Worm (Caenorhabditis elegans) whole organism, L1 larva: Measurements from ENCODE around the gene nhr-213.

Source experiments
- F16B12.6 ChIP-seq: fragments of 150-350 bp; optimal IDR thresholded peaks from 2 replicates; lab custom pipeline; 2014; ENCODE audit warnings: missing biosample characterization, missing genetic modification characterization
- Y116A8C.19 ChIP-seq: sonication (generic microtip); optimal IDR thresholded peaks from 2 replicates; lab custom pipeline; 2016; ENCODE audit warnings: missing compliant biosample characterization, missing genetic modification characterization, borderline replicate concordance
- alr-1 ChIP-seq: fragments of 200-800 bp; sonication (Bioruptor generic); optimal IDR thresholded peaks from 2 replicates; lab custom pipeline; 2018; ENCODE audit warnings: borderline replicate concordance, mild to moderate bottlenecking, missing genetic modification characterization, missing compliant biosample characterization
- aly-2 ChIP-seq: fragments of 150-350 bp; optimal IDR thresholded peaks from 2 replicates; lab custom pipeline; 2014; ENCODE audit warnings: missing biosample characterization, missing genetic modification characterization
- blmp-1 ChIP-seq: fragments of 150-350 bp; optimal IDR thresholded peaks from 2 replicates; lab custom pipeline; 2014; ENCODE audit warnings: missing biosample characterization, missing genetic modification characterization
- ceh-63 ChIP-seq: fragments of 200-800 bp; sonication (Bioruptor generic); optimal IDR thresholded peaks from 2 replicates; lab custom pipeline; 2018; ENCODE audit warnings: mild to moderate bottlenecking, missing genetic modification characterization, missing compliant biosample characterization
- ceh-82 ChIP-seq, 3 experiments: fragments of 150-350 bp in 1 of 3; sonication (generic microtip) in 2 of 3; optimal IDR thresholded peaks; 2 replicates each; lab custom pipeline; 2014 to 2017; ENCODE audit warnings: missing biosample characterization in 3 of 3, missing genetic modification characterization in 3 of 3
- ceh-88 ChIP-seq: fragments of 200-800 bp; sonication (Bioruptor generic); IDR thresholded peaks from 2 replicates; pipeline ENCODE4 v1.3.6; 2022; ENCODE audit warnings: missing genetic modification characterization, missing compliant biosample characterization
- ceh-90 ChIP-seq: sonication (generic microtip); optimal IDR thresholded peaks from 2 replicates; lab custom pipeline; 2016; ENCODE audit warnings: missing genetic modification characterization, missing compliant biosample characterization
- ces-1 ChIP-seq: fragments of 150-350 bp; optimal IDR thresholded peaks from 2 replicates; lab custom pipeline; 2014; ENCODE audit warnings: missing biosample characterization, missing genetic modification reagents, missing genetic modification characterization
- dpl-1 ChIP-seq, 3 experiments: fragments of 150-350 bp in 2 of 3; sonication (generic microtip) in 1 of 3; optimal IDR thresholded peaks; 2 replicates each; lab custom pipeline; 2014 to 2017; ENCODE audit warnings: missing biosample characterization in 3 of 3, missing genetic modification characterization in 3 of 3, missing genetic modification reagents in 3 of 3
- dsc-1 ChIP-seq: sonication (generic microtip); optimal IDR thresholded peaks from 2 replicates; lab custom pipeline; 2016; ENCODE audit warnings: mild to moderate bottlenecking, missing genetic modification characterization, missing compliant biosample characterization
- efl-1 ChIP-seq, 4 experiments: fragments of 150-350 bp; optimal IDR thresholded peaks in 3 of 4; peaks in 1 of 4; 1 replicate in 1 of 4; 2 replicates in 3 of 4; lab custom pipeline; 2014; ENCODE audit warnings: missing biosample characterization in 2 of 4, missing genetic modification characterization in 2 of 4, missing genetic modification reagents in 2 of 4
- efl-3 ChIP-seq: fragments of 200-800 bp; sonication (Bioruptor generic); optimal IDR thresholded peaks from 2 replicates; lab custom pipeline; 2018; ENCODE audit warnings: mild to moderate bottlenecking, missing genetic modification characterization, missing compliant biosample characterization
- egl-27 ChIP-seq, 2 experiments: fragments of 150-350 bp in 1 of 2; sonication (generic microtip); optimal IDR thresholded peaks; 3 replicates each; lab custom pipeline; 2017 to 2018; ENCODE audit warnings: missing biosample characterization in 2 of 2, missing genetic modification characterization in 2 of 2, missing genetic modification reagents in 2 of 2
- elt-3 ChIP-seq, 6 experiments: fragments of 150-350 bp in 1 of 6; sonication (generic microtip); optimal IDR thresholded peaks; 2 replicates each; lab custom pipeline; 2017 to 2018; ENCODE audit warnings: missing biosample characterization in 6 of 6, missing genetic modification characterization in 6 of 6, inconsistent platforms in 1 of 6
- fkh-4 ChIP-seq: sonication (generic microtip); optimal IDR thresholded peaks from 2 replicates; lab custom pipeline; 2016; ENCODE audit warnings: missing compliant biosample characterization, missing genetic modification characterization, borderline replicate concordance
- fkh-8 ChIP-seq: sonication (generic microtip); optimal IDR thresholded peaks from 2 replicates; lab custom pipeline; 2016; ENCODE audit warnings: mild to moderate bottlenecking, missing genetic modification characterization, missing compliant biosample characterization
- grh-1 ChIP-seq: fragments of 200-800 bp; sonication (Bioruptor generic); IDR thresholded peaks from 2 replicates; pipeline ENCODE4 v1.3.6; 2022; ENCODE audit warnings: missing genetic modification reagents, missing genetic modification characterization, missing compliant biosample characterization
- hlh-17 ChIP-seq: fragments of 200-800 bp; sonication (Bioruptor generic); optimal IDR thresholded peaks from 2 replicates; lab custom pipeline; 2018; ENCODE audit warnings: missing genetic modification characterization, mild to moderate bottlenecking, missing compliant biosample characterization, moderate library complexity, borderline replicate concordance
- hlh-4 ChIP-seq: sonication (generic microtip); optimal IDR thresholded peaks from 2 replicates; lab custom pipeline; 2016; ENCODE audit warnings: mild to moderate bottlenecking, missing genetic modification characterization, missing compliant biosample characterization
- hpl-2 ChIP-seq: fragments of 150-350 bp; optimal IDR thresholded peaks from 2 replicates; lab custom pipeline; 2014; ENCODE audit warnings: missing biosample characterization, missing genetic modification reagents, missing genetic modification characterization
- irx-1 ChIP-seq: sonication (generic microtip); optimal IDR thresholded peaks from 2 replicates; lab custom pipeline; 2016; ENCODE audit warnings: missing genetic modification characterization, missing compliant biosample characterization
- jun-1 ChIP-seq: fragments of 150-350 bp; optimal IDR thresholded peaks from 2 replicates; lab custom pipeline; 2014; ENCODE audit warnings: missing biosample characterization, missing genetic modification reagents, missing genetic modification characterization
- lin-15B ChIP-seq: fragments of 150-350 bp; sonication (generic microtip); optimal IDR thresholded peaks from 3 replicates; lab custom pipeline; 2014; ENCODE audit warnings: missing biosample characterization, missing genetic modification characterization
- lin-35 ChIP-seq, 2 experiments: fragments of 150-350 bp; optimal IDR thresholded peaks; 2 replicates each; lab custom pipeline; 2014; ENCODE audit warnings: missing biosample characterization in 2 of 2, missing genetic modification characterization in 2 of 2, missing genetic modification reagents in 2 of 2
- lir-3 ChIP-seq: sonication (generic microtip); optimal IDR thresholded peaks from 2 replicates; lab custom pipeline; 2016; ENCODE audit warnings: mild to moderate bottlenecking, missing genetic modification characterization, moderate library complexity, missing compliant biosample characterization; ENCODE audit not compliant: poor library complexity
- lsy-2 ChIP-seq, 2 experiments: fragments of 150-350 bp; optimal IDR thresholded peaks; 2 replicates each; lab custom pipeline; 2014; ENCODE audit warnings: missing biosample characterization in 2 of 2, missing genetic modification characterization in 2 of 2
- mab-9 ChIP-seq: fragments of 200-800 bp; sonication (Bioruptor generic); IDR thresholded peaks from 2 replicates; pipeline ENCODE4 v1.3.6; 2022; ENCODE audit warnings: missing genetic modification reagents, missing genetic modification characterization, missing compliant biosample characterization
- mdl-1 ChIP-seq, 2 experiments: fragments of 150-350 bp; optimal IDR thresholded peaks; 2 replicates each; lab custom pipeline; 2014 to 2017; ENCODE audit warnings: missing biosample characterization in 2 of 2, missing genetic modification characterization in 2 of 2, inconsistent platforms in 1 of 2
- mep-1 ChIP-seq: fragments of 150-350 bp; optimal IDR thresholded peaks from 2 replicates; lab custom pipeline; 2014; ENCODE audit warnings: missing biosample characterization, missing genetic modification characterization
- nhr-12 ChIP-seq: sonication (generic microtip); optimal IDR thresholded peaks from 2 replicates; lab custom pipeline; 2017; ENCODE audit warnings: missing biosample characterization, missing genetic modification characterization
- nhr-20 ChIP-seq: sonication (generic microtip); optimal IDR thresholded peaks from 2 replicates; lab custom pipeline; 2016; ENCODE audit warnings: mild to moderate bottlenecking, missing genetic modification characterization, missing compliant biosample characterization
- nhr-47 ChIP-seq: sonication (generic microtip); optimal IDR thresholded peaks from 2 replicates; lab custom pipeline; 2016; ENCODE audit warnings: mild to moderate bottlenecking, missing genetic modification characterization, moderate library complexity, missing compliant biosample characterization
- nhr-76 ChIP-seq: sonication (generic microtip); optimal IDR thresholded peaks from 2 replicates; lab custom pipeline; 2017; ENCODE audit warnings: missing biosample characterization, missing genetic modification characterization
- nhr-84 ChIP-seq: sonication (generic microtip); optimal IDR thresholded peaks from 2 replicates; lab custom pipeline; 2017; ENCODE audit warnings: missing biosample characterization, missing genetic modification characterization
- nhr-85 ChIP-seq: sonication (generic microtip); peaks from one replicate; lab custom pipeline; 2016; ENCODE audit warnings: missing genetic modification characterization, inconsistent platforms, missing compliant biosample characterization
- pqm-1 ChIP-seq: sonication (generic microtip); optimal IDR thresholded peaks from 3 replicates; lab custom pipeline; 2017; ENCODE audit warnings: missing biosample characterization, missing genetic modification characterization
- skn-1 ChIP-seq: fragments of 150-350 bp; optimal IDR thresholded peaks from 2 replicates; lab custom pipeline; 2014; ENCODE audit warnings: missing biosample characterization, missing genetic modification characterization
- snpc-4 ChIP-seq: fragments of 150-350 bp; optimal IDR thresholded peaks from 2 replicates; lab custom pipeline; 2014; ENCODE audit warnings: missing biosample characterization, missing genetic modification characterization
- sox-4 ChIP-seq: sonication (generic microtip); optimal IDR thresholded peaks from 2 replicates; lab custom pipeline; 2016; ENCODE audit warnings: missing genetic modification characterization, missing compliant biosample characterization
- sup-37 ChIP-seq: fragments of 200-800 bp; sonication (Bioruptor generic); optimal IDR thresholded peaks from 2 replicates; lab custom pipeline; 2018; ENCODE audit warnings: mild to moderate bottlenecking, missing genetic modification characterization, missing compliant biosample characterization
- swsn-7 ChIP-seq: sonication (generic microtip); optimal IDR thresholded peaks from 2 replicates; lab custom pipeline; 2016; ENCODE audit warnings: missing genetic modification characterization, missing compliant biosample characterization
- tbx-2 ChIP-seq: sonication (generic microtip); optimal IDR thresholded peaks from 2 replicates; lab custom pipeline; 2016; ENCODE audit warnings: missing genetic modification characterization, missing compliant biosample characterization
- tlp-1 ChIP-seq: fragments of 150-350 bp; optimal IDR thresholded peaks from 2 replicates; lab custom pipeline; 2014; ENCODE audit warnings: missing biosample characterization, missing genetic modification characterization
- unc-30 ChIP-seq: sonication (generic microtip); optimal IDR thresholded peaks from 2 replicates; lab custom pipeline; 2017; ENCODE audit warnings: missing biosample characterization, missing genetic modification characterization
- unc-62 ChIP-seq: fragments of 150-350 bp; optimal IDR thresholded peaks from 2 replicates; lab custom pipeline; 2014; ENCODE audit warnings: missing biosample characterization, missing genetic modification reagents, missing genetic modification characterization
- unc-86 ChIP-seq: sonication (generic microtip); optimal IDR thresholded peaks from 2 replicates; lab custom pipeline; 2016; ENCODE audit warnings: missing genetic modification characterization, missing compliant biosample characterization
- unc-98 ChIP-seq: fragments of 200-800 bp; sonication (Bioruptor generic); IDR thresholded peaks from 2 replicates; pipeline ENCODE4 v1.3.6; 2022; ENCODE audit warnings: missing genetic modification characterization, missing compliant biosample characterization
- vab-15 ChIP-seq: sonication (generic microtip); optimal IDR thresholded peaks from 2 replicates; lab custom pipeline; 2017; ENCODE audit warnings: missing genotype, mild to moderate bottlenecking, missing genetic modification characterization, missing compliant biosample characterization
- xbp-1 ChIP-seq: sonication (generic microtip); optimal IDR thresholded peaks from 2 replicates; lab custom pipeline; 2016; ENCODE audit warnings: missing genetic modification characterization, missing compliant biosample characterization
- ztf-11 ChIP-seq, 2 experiments: sonication (generic microtip); optimal IDR thresholded peaks; 2 replicates each; lab custom pipeline; 2016 to 2017; ENCODE audit warnings: missing genetic modification characterization in 2 of 2, missing biosample characterization in 1 of 2, missing compliant biosample characterization in 1 of 2
- ztf-4 ChIP-seq: fragments of 150-350 bp; optimal IDR thresholded peaks from 2 replicates; lab custom pipeline; 2014; ENCODE audit warnings: missing biosample characterization, missing genetic modification characterization

Gene nhr-213

ce11 chrV:15880705-15881104, 15.9 kb downstream of the nhr-213 start (continued):
- TF ChIP-seq unc-98 (GFP tag; lab: Robert Waterston, UW) = no peak
- no peak for TF ChIP-seq sox-4 (tag; lab: Kevin White, UChicago)
- TF ChIP-seq ceh-88 = no peak
- peak in 2 of 6 experiments; percentile 59 to 83 for TF ChIP-seq elt-3 (tag; optimal IDR thresholded peaks at IDR 0.05; lab: Kevin White, UChicago)
- no peak for TF ChIP-seq ceh-63 (GFP tag; lab: Kevin White, UChicago)
- TF ChIP-seq efl-1 (optimal IDR thresholded peaks at IDR 0.05; lab: Kevin White, UChicago) = peak; percentile 10 to 40
- no peak for TF ChIP-seq efl-1 (GFP tag; optimal IDR thresholded peaks at IDR 0.05 in 1 of 2; lab: Kevin White, UChicago)
- no peak for TF ChIP-seq nhr-76 (tag; lab: Kevin White, UChicago)
- no peak for TF ChIP-seq xbp-1 (tag; lab: Kevin White, UChicago)
- TF ChIP-seq Y116A8C.19 (tag; lab: Kevin White, UChicago) = no peak
- peak in 1 of 2 experiments; percentile 20 for TF ChIP-seq mdl-1 (tag; optimal IDR thresholded peaks at IDR 0.05; lab: Kevin White, UChicago)
- no peak for TF ChIP-seq dsc-1
- TF ChIP-seq ceh-90 (tag; lab: Kevin White, UChicago) = no peak
- no peak for TF ChIP-seq fkh-8 (tag; lab: Kevin White, UChicago)
- peak; percentile 59 for TF ChIP-seq nhr-47
- no peak for TF ChIP-seq hlh-17
- TF ChIP-seq hlh-4 (tag; lab: Kevin White, UChicago) = no peak
- no peak for TF ChIP-seq jun-1
- TF ChIP-seq snpc-4 = no peak
- TF ChIP-seq nhr-84 (tag; lab: Kevin White, UChicago) = no peak
- TF ChIP-seq nhr-12 (tag; lab: Kevin White, UChicago) = no peak
- TF ChIP-seq nhr-85 (tag; lab: Kevin White, UChicago) = peak; percentile 87
- no peak for TF ChIP-seq pqm-1 (tag; lab: Kevin White, UChicago)
- no peak for TF ChIP-seq F16B12.6 (tag; lab: Kevin White, UChicago)
- peak; percentile 70 for TF ChIP-seq nhr-20
- TF ChIP-seq lin-15B (tag; lab: Kevin White, UChicago) = no peak
- peak in 1 of 2 experiments; percentile 20 for TF ChIP-seq egl-27 (tag; optimal IDR thresholded peaks at IDR 0.05; lab: Kevin White, UChicago)
- TF ChIP-seq sup-37 = no peak
- TF ChIP-seq tbx-2 = peak; percentile 41
- no peak for TF ChIP-seq ces-1 (GFP tag; lab: Kevin White, UChicago)
- peak; percentile 46 for TF ChIP-seq mep-1 (tag; lab: Kevin White, UChicago)
- peak; percentile 17 for TF ChIP-seq swsn-7 (tag; lab: Kevin White, UChicago)
- TF ChIP-seq fkh-4 = no peak
- peak; percentile 15 to 81 for TF ChIP-seq lsy-2 (tag; optimal IDR thresholded peaks at IDR 0.05; lab: Kevin White, UChicago)
- TF ChIP-seq efl-3 (GFP tag; lab: Kevin White, UChicago) = no peak
- peak; percentile 100 for TF ChIP-seq skn-1 (tag; lab: Kevin White, UChicago)
- no peak for TF ChIP-seq ztf-11 (tag; optimal IDR thresholded peaks at IDR 0.05; lab: Kevin White, UChicago)
- TF ChIP-seq alr-1 (tag; lab: Kevin White, UChicago) = no peak
- TF ChIP-seq vab-15 (tag; lab: Kevin White, UChicago) = no peak
- peak; percentile 31 for TF ChIP-seq blmp-1
- TF ChIP-seq unc-30 (tag; lab: Kevin White, UChicago) = no peak
- no peak for TF ChIP-seq aly-2
- peak; percentile 3 to 20 (median 9) for TF ChIP-seq dpl-1 (GFP tag; optimal IDR thresholded peaks at IDR 0.05; lab: Kevin White, UChicago)
- no peak for TF ChIP-seq ztf-4 (tag; lab: Kevin White, UChicago)
- TF ChIP-seq lir-3 (tag; lab: Kevin White, UChicago) = peak; percentile 48
- TF ChIP-seq mab-9 (GFP tag; lab: Robert Waterston, UW) = no peak
- TF ChIP-seq lin-35 (GFP tag; optimal IDR thresholded peaks at IDR 0.05; lab: Kevin White, UChicago) = peak in 1 of 2 experiments; percentile 30
- TF ChIP-seq unc-86 (tag; lab: Kevin White, UChicago) = no peak
- TF ChIP-seq ceh-82 (tag; optimal IDR thresholded peaks at IDR 0.05; lab: Kevin White, UChicago) = peak in 2 of 3 experiments; percentile 30 to 49
- TF ChIP-seq grh-1 (GFP tag; lab: Robert Waterston, UW) = no peak
- peak; percentile 34 for TF ChIP-seq irx-1 (tag; lab: Kevin White, UChicago)
- TF ChIP-seq unc-62 (GFP tag; lab: Kevin White, UChicago) = no peak
- TF ChIP-seq hpl-2 (GFP tag; lab: Kevin White, UChicago) = no peak
- TF ChIP-seq tlp-1 (tag; lab: Kevin White, UChicago) = no peak
